Worm (Caenorhabditis elegans) whole organism, L4 larva: ENCODE data around the gene ZC190.6.

Experiments used
- ZK337.2 ChIP-seq: fragments of 200-800 bp; sonication (Bioruptor generic); IDR thresholded peaks from 2 replicates; pipeline ENCODE4 v1.3.6; 2022; ENCODE audit warnings: missing genetic modification reagents, missing genetic modification characterization, missing compliant biosample characterization
- lin-29 ChIP-seq: fragments of 200-800 bp; sonication (Bioruptor generic); IDR thresholded peaks from 2 replicates; pipeline ENCODE4 v1.3.6; 2022; ENCODE audit warnings: missing genetic modification reagents, missing genetic modification characterization, missing compliant biosample characterization
- lsy-2 ChIP-seq, 2 experiments: fragments of 150-350 bp in 1 of 2; sonication (generic microtip) in 1 of 2; optimal IDR thresholded peaks; 2 replicates each; lab custom pipeline; 2014 to 2017; ENCODE audit warnings: missing biosample characterization in 2 of 2, missing genetic modification characterization in 2 of 2
- unc-39 ChIP-seq: sonication (generic microtip); optimal IDR thresholded peaks from 2 replicates; lab custom pipeline; 2017; ENCODE audit warnings: missing biosample characterization, missing genetic modification characterization

DNA sequence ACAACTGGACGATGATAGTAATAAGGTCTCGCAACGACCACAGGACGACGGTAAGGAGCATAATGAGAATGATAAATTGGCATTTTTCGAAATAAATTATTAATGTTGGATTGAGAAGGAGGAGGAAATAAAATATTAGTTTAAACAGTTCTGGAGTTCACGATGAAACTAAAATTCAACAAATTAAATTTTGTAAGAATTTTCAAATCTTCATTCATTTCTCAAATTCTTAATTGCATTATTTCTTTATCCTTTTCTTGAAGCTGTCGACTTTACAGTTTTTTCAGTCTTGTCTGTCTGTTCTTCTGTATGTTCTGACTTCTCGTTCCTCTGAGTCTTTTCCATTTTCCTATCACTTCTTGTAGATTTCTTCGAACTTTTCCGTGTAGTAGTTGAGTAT lies 9.7 kb upstream of the ZC190.6 start, which contains the start of gene ZC190.7:
- TF ChIP-seq lin-29 (no peak), ZK337.2 (no peak), unc-39 (tag; lab: Kevin White, UChicago) (no peak), lsy-2 (tag; optimal IDR thresholded peaks at IDR 0.05; lab: Kevin White, UChicago) (no peak)
